Fruit fly (Drosophila melanogaster): Measurements from ENCODE around the gene trv.

trv gene

DNA sequence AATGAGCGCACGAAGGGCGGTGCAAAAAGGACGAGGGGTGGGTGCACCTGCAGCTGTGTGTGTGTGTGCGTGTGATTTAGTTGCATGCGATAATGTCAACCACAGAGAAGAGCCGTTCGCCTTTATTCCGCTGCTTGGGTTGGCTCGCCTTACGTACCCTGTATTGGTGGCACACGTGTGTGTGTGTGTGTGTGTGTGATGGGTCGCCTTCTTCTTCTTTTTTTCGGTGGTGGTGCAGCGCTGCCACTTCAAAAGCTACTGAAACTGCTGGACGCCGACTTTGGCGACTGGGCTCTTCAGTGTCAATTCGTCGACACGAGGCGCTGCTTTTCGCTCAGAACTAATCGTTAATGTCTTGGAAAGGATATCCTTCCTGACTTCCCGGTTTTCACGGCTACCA lies at the start of gene trv:
Gene trv (plus strand): TSS at position 301 of the 400 bp plus-strand sequence.
- TF ChIP-seq CG32121 (GFP tag; IDR thresholded peaks at IDR 0.05) = no peak
- no peak for TF ChIP-seq Pif1B (GFP tag; optimal IDR thresholded peaks at IDR 0.05)
- no peak for TF ChIP-seq Pif1A (GFP tag; optimal IDR thresholded peaks at IDR 0.05)
- no peak for TF ChIP-seq CG10348 (GFP tag; IDR thresholded peaks at IDR 0.05)
- no peak for TF ChIP-seq CG17806 (tag; optimal IDR thresholded peaks at IDR 0.05)
- no peak for TF ChIP-seq rn (GFP tag; IDR thresholded peaks at IDR 0.05)
- no peak for TF ChIP-seq CG34367 (tag; optimal IDR thresholded peaks at IDR 0.05)
- no peak for TF ChIP-seq CG15710 (tag; optimal IDR thresholded peaks at IDR 0.05)
- TF ChIP-seq CG12605 (GFP tag; IDR thresholded peaks at IDR 0.05) = no peak
- no peak for TF ChIP-seq CG9948 (tag; optimal IDR thresholded peaks at IDR 0.05)
- no peak for TF ChIP-seq D1 (tag; optimal IDR thresholded peaks at IDR 0.05)
- TF ChIP-seq gl (tag; optimal IDR thresholded peaks at IDR 0.05) = no peak
- no peak for TF ChIP-seq CG8159 (tag; optimal IDR thresholded peaks at IDR 0.05)
- no peak for TF ChIP-seq CG14655 (GFP tag; optimal IDR thresholded peaks at IDR 0.05)
- no peak for TF ChIP-seq CG13204 (GFP tag; optimal IDR thresholded peaks at IDR 0.05)

DNA sequence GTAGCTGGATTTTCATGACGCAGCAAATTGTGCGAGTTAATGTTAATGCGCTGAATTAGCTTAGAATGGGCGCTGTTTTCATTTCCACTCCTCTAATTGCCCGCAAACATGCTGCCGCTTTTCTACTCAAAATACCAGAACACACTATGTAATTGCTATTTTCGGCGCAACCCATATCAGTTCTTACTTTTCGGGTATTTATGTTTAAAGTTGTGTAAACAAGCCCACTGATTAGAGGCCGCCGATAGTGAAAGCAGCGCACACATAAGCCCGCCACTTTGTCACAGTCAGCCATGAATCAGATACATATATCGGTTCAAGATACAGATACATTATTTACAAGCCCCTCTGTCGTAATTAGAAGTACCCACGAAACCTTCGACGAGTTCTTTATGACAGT lies 39.6 kb upstream of the trv start:
- TF ChIP-seq Snoo (tag; optimal IDR thresholded peaks at IDR 0.05) = no peak
- no peak for TF ChIP-seq CG4496 (GFP tag; IDR thresholded peaks at IDR 0.05)
- no peak for TF ChIP-seq D1 (tag; optimal IDR thresholded peaks at IDR 0.05)
- no peak for TF ChIP-seq CG32121 (GFP tag; IDR thresholded peaks at IDR 0.05)
- no peak for TF ChIP-seq CG14655 (GFP tag; optimal IDR thresholded peaks at IDR 0.05)
- no peak for TF ChIP-seq Pif1B (GFP tag; optimal IDR thresholded peaks at IDR 0.05)
- no peak for TF ChIP-seq fd96Ca (GFP tag; IDR thresholded peaks at IDR 0.05)

DNA sequence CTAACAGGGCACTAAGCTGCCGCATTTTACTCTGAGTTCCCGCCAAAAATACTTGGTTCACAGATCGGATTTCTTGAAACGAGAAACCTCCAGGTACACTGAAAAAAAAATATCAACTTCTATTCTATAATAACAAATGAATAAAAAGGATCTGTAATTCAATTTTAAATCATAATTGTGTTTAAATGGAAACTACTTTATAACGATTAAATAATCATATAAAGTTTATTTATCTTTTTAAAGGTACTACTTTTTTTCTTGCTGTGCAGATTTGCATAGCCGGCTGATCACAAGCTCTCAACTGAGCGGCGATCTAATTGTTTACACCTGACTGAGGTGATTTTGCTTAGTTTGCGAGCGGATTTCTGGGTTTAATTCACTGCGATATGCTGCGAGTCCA lies 39.1 kb upstream of the trv start:
- peak; percentile 20 for TF ChIP-seq CG34367 (tag; optimal IDR thresholded peaks at IDR 0.05)
- peak; percentile 59; the same call in 2 of the 3 replicates for TF ChIP-seq CG4496 (GFP tag; IDR thresholded peaks at IDR 0.05)
- peak; percentile 52 for TF ChIP-seq CG8159 (tag; optimal IDR thresholded peaks at IDR 0.05)
- no peak for TF ChIP-seq D1 (tag; optimal IDR thresholded peaks at IDR 0.05)
- peak; percentile 67; the same call in 1 of the 2 replicates for TF ChIP-seq CG32121 (GFP tag; IDR thresholded peaks at IDR 0.05)
- no peak for TF ChIP-seq EcR (GFP tag; optimal IDR thresholded peaks at IDR 0.05)
- peak; percentile 46; the same call in 1 of the 2 replicates for TF ChIP-seq rn (GFP tag; IDR thresholded peaks at IDR 0.05)
- peak; percentile 66 for TF ChIP-seq CG12605 (GFP tag; IDR thresholded peaks at IDR 0.05)
- TF ChIP-seq Ets98B (GFP tag; IDR thresholded peaks at IDR 0.05) = peak; percentile 43; the same call in 1 of the 2 replicates
- peak; percentile 69 for TF ChIP-seq CG8301 (tag; optimal IDR thresholded peaks at IDR 0.05)
- peak; percentile 47 for TF ChIP-seq CG15710 (tag; optimal IDR thresholded peaks at IDR 0.05)
- TF ChIP-seq CG14655 (GFP tag; optimal IDR thresholded peaks at IDR 0.05) = peak; percentile 65
- TF ChIP-seq CG13204 (GFP tag; optimal IDR thresholded peaks at IDR 0.05) = no peak

DNA sequence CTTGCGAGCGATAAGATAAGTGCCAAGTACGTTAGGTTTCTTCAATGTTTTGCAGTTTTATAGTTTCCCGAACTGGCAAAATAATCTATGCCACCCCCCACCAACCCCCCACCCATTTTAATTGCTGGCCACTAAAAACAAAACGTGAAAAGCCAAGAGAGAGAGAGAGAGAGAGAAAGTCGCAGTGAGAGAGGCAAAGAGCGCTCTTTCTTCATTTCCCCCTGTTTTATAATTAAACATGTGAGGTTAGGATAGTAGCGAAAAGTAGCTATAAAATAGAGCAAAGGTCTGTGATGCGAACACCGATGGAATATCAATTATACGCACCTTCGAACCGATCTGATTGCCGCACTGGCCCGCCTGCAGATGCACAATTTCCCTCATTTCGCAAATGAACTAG lies 38.6 kb upstream of the trv start:
- TF ChIP-seq CG14655 (GFP tag; optimal IDR thresholded peaks at IDR 0.05) = no peak
- no peak for TF ChIP-seq fd96Ca (GFP tag; IDR thresholded peaks at IDR 0.05)
- no peak for TF ChIP-seq CG8301 (tag; optimal IDR thresholded peaks at IDR 0.05)
- TF ChIP-seq Ets98B (GFP tag; IDR thresholded peaks at IDR 0.05) = no peak
- no peak for TF ChIP-seq Pif1A (GFP tag; optimal IDR thresholded peaks at IDR 0.05)
- TF ChIP-seq CG15710 (tag; optimal IDR thresholded peaks at IDR 0.05) = no peak

DNA sequence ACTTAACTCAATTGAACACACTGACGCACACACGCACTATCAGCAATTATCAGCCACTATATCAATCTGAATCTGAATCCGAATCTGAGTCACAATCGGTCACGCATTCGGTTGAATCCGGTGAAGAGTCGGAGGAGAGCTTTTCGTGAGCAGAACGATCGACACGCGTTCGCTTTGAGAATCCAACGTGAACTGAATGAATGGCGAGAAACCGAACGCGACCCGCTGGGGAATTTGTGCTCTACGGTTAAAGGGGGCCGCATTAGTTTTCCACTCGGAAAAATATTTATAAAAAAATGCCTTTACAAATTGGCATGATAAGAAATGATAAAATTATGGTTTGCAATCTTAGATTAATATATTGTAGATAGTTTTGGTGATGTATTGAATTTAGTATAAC lies 38.2 kb upstream of the trv start, which contains the start of gene betaTub97EF:
Gene betaTub97EF (minus strand): TSS at position 196 of the 400 bp plus-strand sequence.
- TF ChIP-seq CG4496 (GFP tag; IDR thresholded peaks at IDR 0.05) = peak; percentile 76
- peak; percentile 51 for TF ChIP-seq CG12605 (GFP tag; IDR thresholded peaks at IDR 0.05)
- TF ChIP-seq CG13204 (GFP tag; optimal IDR thresholded peaks at IDR 0.05) = no peak
- TF ChIP-seq CG32121 (GFP tag; IDR thresholded peaks at IDR 0.05) = peak; percentile 45
- no peak for TF ChIP-seq Snoo (tag; optimal IDR thresholded peaks at IDR 0.05)
- peak; percentile 12 for TF ChIP-seq CG15710 (tag; optimal IDR thresholded peaks at IDR 0.05)

DNA sequence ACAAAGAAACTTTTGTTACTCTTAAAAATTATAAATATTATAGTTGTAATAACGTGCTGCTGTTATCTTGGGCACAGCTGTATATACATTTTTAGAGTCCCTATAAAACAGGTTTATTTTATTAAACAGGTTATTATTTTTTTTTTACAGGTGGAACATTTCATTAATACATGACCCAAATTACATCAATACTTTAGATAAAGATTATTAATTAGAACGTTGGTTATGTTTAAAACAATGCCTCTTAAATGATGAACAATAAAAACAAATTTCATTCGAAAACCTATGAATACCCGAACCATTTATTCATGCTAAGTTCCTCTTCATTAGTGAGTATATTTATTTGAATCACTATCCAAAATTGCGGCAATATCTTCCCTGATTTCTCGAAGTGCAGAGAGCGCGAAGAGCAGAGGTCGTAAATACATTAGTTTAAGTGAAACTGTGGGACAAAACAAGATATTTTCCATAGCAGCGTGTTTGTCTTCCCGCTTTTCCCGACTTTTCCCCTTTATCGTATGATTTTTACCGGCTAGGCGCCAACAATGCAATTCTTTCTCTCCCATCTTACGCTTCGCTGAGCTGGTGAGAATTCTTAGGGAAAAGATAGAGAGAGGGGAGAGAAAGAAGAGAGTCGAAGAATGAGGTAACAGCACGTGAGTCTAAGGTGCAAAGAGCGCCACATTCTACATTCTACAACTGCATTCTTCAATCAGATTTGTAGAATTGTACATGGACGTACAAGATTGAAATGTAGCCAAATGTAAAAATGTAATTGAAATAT lies 37.6 kb upstream of the trv start:
- TF ChIP-seq CG8301 (tag; optimal IDR thresholded peaks at IDR 0.05) (peak; percentile 52), Pif1A (GFP tag; optimal IDR thresholded peaks at IDR 0.05) (no peak), Pif1B (GFP tag; optimal IDR thresholded peaks at IDR 0.05) (no peak), CG14655 (GFP tag; optimal IDR thresholded peaks at IDR 0.05) (peak; percentile 76), CG9948 (tag; optimal IDR thresholded peaks at IDR 0.05) (peak; percentile 33), CG8159 (tag; optimal IDR thresholded peaks at IDR 0.05) (peak; percentile 38), CG32121 (GFP tag; IDR thresholded peaks at IDR 0.05) (peak; percentile 70), EcR (GFP tag; optimal IDR thresholded peaks at IDR 0.05) (no peak), CG13204 (GFP tag; optimal IDR thresholded peaks at IDR 0.05) (no peak), CG17806 (tag; optimal IDR thresholded peaks at IDR 0.05) (peak; percentile 9), gl (tag; optimal IDR thresholded peaks at IDR 0.05) (no peak), CG4496 (GFP tag; IDR thresholded peaks at IDR 0.05) (peak; percentile 61; the same call in 2 of the 3 replicates), CG34367 (tag; optimal IDR thresholded peaks at IDR 0.05) (peak; percentile 24), fd96Ca (GFP tag; IDR thresholded peaks at IDR 0.05) (peak; percentile 74), Ets98B (GFP tag; IDR thresholded peaks at IDR 0.05) (peak; percentile 57), D1 (tag; optimal IDR thresholded peaks at IDR 0.05) (no peak), Snoo (tag; optimal IDR thresholded peaks at IDR 0.05) (no peak), CG10348 (GFP tag; IDR thresholded peaks at IDR 0.05) (peak; percentile 50; the same call in 1 of the 2 replicates), CG12605 (GFP tag; IDR thresholded peaks at IDR 0.05) (no peak), CG15710 (tag; optimal IDR thresholded peaks at IDR 0.05) (no peak), rn (GFP tag; IDR thresholded peaks at IDR 0.05) (0 out of 2 replicates have a peak, but pooled peaks have one; percentile 33)
